Worm (Caenorhabditis elegans) whole organism, L3 larva: Measurements from ENCODE around the gene gcn-2.
"Not testable (repeated sequence)": the region's sequence is repeated elsewhere in the genome, so short reads cannot be mapped to it uniquely, and the experiment has no call there.

ENCODE experiments used
- R02D3.7 ChIP-seq: fragments of 150-350 bp; optimal IDR thresholded peaks from 2 replicates; lab custom pipeline; 2014; ENCODE audit warnings: missing biosample characterization, missing genetic modification characterization
- ZK546.5 ChIP-seq: sonication (generic microtip); optimal IDR thresholded peaks from 2 replicates; lab custom pipeline; 2017; ENCODE audit warnings: missing biosample characterization, missing genetic modification characterization
- ama-1 ChIP-seq: fragments of 150-350 bp; optimal IDR thresholded peaks from 2 replicates; lab custom pipeline; 2018
- ceh-16 ChIP-seq: sonication (generic microtip); optimal IDR thresholded peaks from 2 replicates; lab custom pipeline; 2017; ENCODE audit warnings: missing biosample characterization, missing genetic modification characterization
- ceh-28 ChIP-seq: fragments of 150-350 bp; optimal IDR thresholded peaks from 2 replicates; lab custom pipeline; 2014; ENCODE audit warnings: missing biosample characterization, missing genetic modification reagents, missing genetic modification characterization
- daf-12 ChIP-seq: fragments of 150-350 bp; optimal IDR thresholded peaks from 2 replicates; lab custom pipeline; 2014; ENCODE audit warnings: missing biosample characterization, missing genetic modification reagents, missing genetic modification characterization
- egl-27 ChIP-seq: sonication (generic microtip); optimal IDR thresholded peaks from 4 replicates; lab custom pipeline; 2017; ENCODE audit warnings: missing biosample characterization, missing genetic modification reagents, missing genetic modification characterization
- elt-2 ChIP-seq: sonication (generic microtip); optimal IDR thresholded peaks from 2 replicates; lab custom pipeline; 2016; ENCODE audit warnings: missing genetic modification reagents, mild to moderate bottlenecking, missing genetic modification characterization, missing compliant biosample characterization
- elt-3 ChIP-seq, 3 experiments: fragments of 150-350 bp in 1 of 3; sonication (generic microtip) in 2 of 3; optimal IDR thresholded peaks; 2 replicates in 2 of 3; 4 replicates in 1 of 3; lab custom pipeline; 2014 to 2017; ENCODE audit warnings: missing biosample characterization in 3 of 3, missing genetic modification characterization in 3 of 3
- eor-1 ChIP-seq, 2 experiments: fragments of 150-350 bp; optimal IDR thresholded peaks; 2 replicates each; lab custom pipeline; 2014 to 2018; ENCODE audit warnings: missing biosample characterization in 2 of 2, missing genetic modification characterization in 2 of 2
- fkh-2 ChIP-seq: fragments of 150-350 bp; optimal IDR thresholded peaks from 2 replicates; lab custom pipeline; 2014; ENCODE audit warnings: missing biosample characterization, missing genetic modification reagents, missing genetic modification characterization
- jun-1 ChIP-seq: fragments of 150-350 bp; optimal IDR thresholded peaks from 2 replicates; lab custom pipeline; 2014; ENCODE audit warnings: missing biosample characterization, missing genetic modification reagents, missing genetic modification characterization
- mdl-1 ChIP-seq: fragments of 150-350 bp; optimal IDR thresholded peaks from 2 replicates; lab custom pipeline; 2014; ENCODE audit warnings: missing biosample characterization, missing genetic modification characterization
- nfya-1 ChIP-seq: sonication (generic microtip); optimal IDR thresholded peaks from 2 replicates; lab custom pipeline; 2017; ENCODE audit warnings: missing genetic modification characterization, mild to moderate bottlenecking, missing compliant biosample characterization, antibody characterized with exemption, moderate library complexity; ENCODE audit not compliant: insufficient read depth
- nhr-12 ChIP-seq: fragments of 150-350 bp; optimal IDR thresholded peaks from 2 replicates; lab custom pipeline; 2014; ENCODE audit warnings: missing biosample characterization, missing genetic modification characterization
- nhr-67 ChIP-seq: fragments of 150-350 bp; optimal IDR thresholded peaks from 2 replicates; lab custom pipeline; 2014; ENCODE audit warnings: missing biosample characterization, missing genetic modification characterization
- pha-4 ChIP-seq: fragments of 150-350 bp; optimal IDR thresholded peaks from 2 replicates; lab custom pipeline; 2014; ENCODE audit warnings: missing biosample characterization, missing genetic modification reagents, missing genetic modification characterization
- pqm-1 ChIP-seq: fragments of 150-350 bp; optimal IDR thresholded peaks from 2 replicates; lab custom pipeline; 2017; ENCODE audit warnings: missing biosample characterization, missing genetic modification characterization, inconsistent platforms
- sea-2 ChIP-seq: fragments of 150-350 bp; sonication (generic microtip); optimal IDR thresholded peaks from 4 replicates; lab custom pipeline; 2014; ENCODE audit warnings: missing biosample characterization, missing genetic modification reagents, missing genetic modification characterization
- skn-1 ChIP-seq: fragments of 150-350 bp; optimal IDR thresholded peaks from 2 replicates; lab custom pipeline; 2014; ENCODE audit warnings: missing biosample characterization, missing genetic modification characterization
- tbx-2 ChIP-seq: sonication (generic microtip); optimal IDR thresholded peaks from 2 replicates; lab custom pipeline; 2016; ENCODE audit warnings: mild to moderate bottlenecking, missing genetic modification characterization, missing compliant biosample characterization
- unc-39 ChIP-seq: sonication (generic microtip); optimal IDR thresholded peaks from 4 replicates; lab custom pipeline; 2017; ENCODE audit warnings: missing biosample characterization, missing genetic modification characterization
- unc-62 ChIP-seq: fragments of 150-350 bp; sonication (generic microtip); optimal IDR thresholded peaks from 4 replicates; lab custom pipeline; 2014; ENCODE audit warnings: missing biosample characterization, missing genetic modification reagents, missing genetic modification characterization
- ztf-4 ChIP-seq: fragments of 150-350 bp; optimal IDR thresholded peaks from 2 replicates; lab custom pipeline; 2014; ENCODE audit warnings: missing biosample characterization, missing genetic modification characterization

Gene gcn-2

ce11 chrII:13073102-13073501, 10.9 kb upstream of the gcn-2 start, which contains the start of gene F42G4.5:
Gene F42G4.5, plus strand, starts transcription at chrII:13073480.
- TF ChIP-seq egl-27 = no peak
- TF ChIP-seq pqm-1 (tag; lab: Kevin White, UChicago) = peak; percentile 81
- TF ChIP-seq elt-2 = peak; percentile 93

- TF ChIP-seq ZK546.5 (tag; lab: Kevin White, UChicago) (no peak), egl-27 (no peak), skn-1 (no peak)
Observed at ce11 chrII:13073742-13074141, 10.2 kb upstream of the gcn-2 start.

ce11 chrII:13076301-13076916, 7.6 kb upstream of the gcn-2 start:
- TF ChIP-seq eor-1 (tag; optimal IDR thresholded peaks at IDR 0.05; lab: Kevin White, UChicago) (no peak), tbx-2 (tag; lab: Kevin White, UChicago) (no peak), ceh-28 (tag; lab: Kevin White, UChicago) (no peak), elt-2 (peak; percentile 69), ceh-16 (no peak), nfya-1 (tag; lab: Kevin White, UChicago) (peak; percentile 42), ztf-4 (no peak), elt-3 (tag; optimal IDR thresholded peaks at IDR 0.05; lab: Kevin White, UChicago) (no peak), pqm-1 (tag; lab: Kevin White, UChicago) (peak; percentile 6), pha-4 (tag; lab: Kevin White, UChicago) (peak; percentile 33), nhr-67 (tag; lab: Kevin White, UChicago) (no peak), nhr-12 (tag; lab: Kevin White, UChicago) (no peak)

- TF ChIP-seq elt-2 = peak; percentile 98
- TF ChIP-seq pha-4 (tag; lab: Kevin White, UChicago) = peak; percentile 65
- peak; percentile 97 for TF ChIP-seq pqm-1 (tag; lab: Kevin White, UChicago)
- peak; percentile 56 for TF ChIP-seq jun-1 (tag; lab: Kevin White, UChicago)
- no peak for TF ChIP-seq ama-1 (lab: Kevin White, UChicago)
Observed at ce11 chrII:13077746-13078145, 6.2 kb upstream of the gcn-2 start.

ce11 chrII:13078848-13079428, 5.0 kb upstream of the gcn-2 start, which contains the start of gene F42G4.6:
Gene F42G4.6, plus strand, starts transcription at chrII:13079378.
- TF ChIP-seq pha-4 (tag; lab: Kevin White, UChicago) (peak; percentile 61), elt-2 (peak; percentile 95), pqm-1 (tag; lab: Kevin White, UChicago) (peak; percentile 83), mdl-1 (tag; lab: Kevin White, UChicago) (no peak)
- TF ChIP-seq, all 47 proteins: peak for 3

ce11 chrII:13080607-13081006, 3.4 kb upstream of the gcn-2 start, which contains the start of gene Y81G3A.2:
Gene Y81G3A.2, plus strand, starts transcription at chrII:13080907.
- TF ChIP-seq sea-2; R02D3.7 (tag; lab: Kevin White, UChicago); eor-1 (tag; optimal IDR thresholded peaks at IDR 0.05; lab: Kevin White, UChicago): not testable (repeated sequence)
- TF ChIP-seq, all 47 proteins: peak for 0; not testable (repeated sequence) for 47

ce11 chrII:13082403-13082802, 1.6 kb upstream of the gcn-2 start, which contains the start of gene Y81G3A.6:
Gene Y81G3A.6, minus strand, starts transcription at chrII:13082503.
- TF ChIP-seq elt-3 (tag; optimal IDR thresholded peaks at IDR 0.05; lab: Kevin White, UChicago); unc-62 (GFP tag; lab: Kevin White, UChicago); mdl-1 (tag; lab: Kevin White, UChicago): not testable (repeated sequence)

- TF ChIP-seq skn-1 = no peak
- TF ChIP-seq unc-39 (tag; lab: Kevin White, UChicago) = no peak
- TF ChIP-seq fkh-2 (tag; lab: Kevin White, UChicago) = no peak
- TF ChIP-seq daf-12 = no peak
Observed at ce11 chrII:13085951-13086350, 2.0 kb downstream of the gcn-2 start.
